Worm (Caenorhabditis elegans) whole organism, young adult: ENCODE data around the gene T23B12.11.
A peak's percentile ranks its signal among the peaks of the same experiment; 100 is the strongest.

ENCODE experiments used
- B0035.1 ChIP-seq: sonication (generic microtip); optimal IDR thresholded peaks from 2 replicates; lab custom pipeline; 2016; ENCODE audit warnings: missing genetic modification characterization, mild to moderate bottlenecking, missing compliant biosample characterization, missing genotype, missing genetic modification reagents
- B0336.3 ChIP-seq: fragments of 200-800 bp; sonication (Bioruptor generic); IDR thresholded peaks from 2 replicates; pipeline ENCODE4 v1.3.6; 2022; ENCODE audit warnings: missing genetic modification characterization, missing compliant biosample characterization
- D2030.7 ChIP-seq: fragments of 200-800 bp; sonication (Bioruptor generic); IDR thresholded peaks from 2 replicates; pipeline ENCODE4 v1.3.6; 2022; ENCODE audit warnings: missing genetic modification reagents, missing genetic modification characterization, missing compliant biosample characterization
- F10E7.11 ChIP-seq: sonication (generic microtip); optimal IDR thresholded peaks from 2 replicates; lab custom pipeline; 2017; ENCODE audit warnings: mild to moderate bottlenecking, missing genetic modification characterization, moderate library complexity, missing compliant biosample characterization
- F39B2.1 ChIP-seq: fragments of 200-800 bp; sonication (Bioruptor generic); IDR thresholded peaks from 2 replicates; pipeline ENCODE4 v1.3.6; 2022; ENCODE audit warnings: missing genetic modification reagents, missing genetic modification characterization, missing compliant biosample characterization
- F52B5.7 ChIP-seq: sonication (generic microtip); optimal IDR thresholded peaks from 2 replicates; lab custom pipeline; 2016; ENCODE audit warnings: mild to moderate bottlenecking, missing genetic modification characterization, missing compliant biosample characterization
- T07F8.4 ChIP-seq: sonication (generic microtip); optimal IDR thresholded peaks from 2 replicates; lab custom pipeline; 2016; ENCODE audit warnings: mild to moderate bottlenecking, missing genetic modification characterization, moderate library complexity, missing compliant biosample characterization
- T26A5.8 ChIP-seq: sonication (generic microtip); optimal IDR thresholded peaks from 2 replicates; lab custom pipeline; 2016; ENCODE audit warnings: missing genetic modification characterization, missing compliant biosample characterization
- Y79H2A.3 ChIP-seq: fragments of 200-800 bp; sonication (Bioruptor generic); conservative IDR thresholded peaks from 2 replicates; pipeline ENCODE4 v1.3.6; 2022; ENCODE audit warnings: missing genetic modification reagents, missing genetic modification characterization, missing compliant biosample characterization
- ZK185.1 ChIP-seq: sonication (generic microtip); optimal IDR thresholded peaks from 2 replicates; lab custom pipeline; 2016; ENCODE audit warnings: mild to moderate bottlenecking, missing genetic modification characterization, missing compliant biosample characterization; ENCODE audit not compliant: poor library complexity, severe bottlenecking
- akir-1 ChIP-seq: fragments of 200-800 bp; sonication (Bioruptor generic); optimal IDR thresholded peaks from 2 replicates; lab custom pipeline; 2018; ENCODE audit warnings: mild to moderate bottlenecking, missing genetic modification characterization, moderate library complexity, missing compliant biosample characterization
- ama-1 ChIP-seq, 3 experiments: fragments of 150-350 bp in 1 of 3; sonication (generic microtip) in 2 of 3; optimal IDR thresholded peaks; 2 replicates each; lab custom pipeline; 2014 to 2018; ENCODE audit warnings: missing biosample characterization in 2 of 3, missing genetic modification characterization in 2 of 3, missing genetic modification reagents in 2 of 3
- atf-7 ChIP-seq: sonication (generic microtip); optimal IDR thresholded peaks from 2 replicates; lab custom pipeline; 2017; ENCODE audit warnings: mild to moderate bottlenecking, missing genetic modification characterization, missing compliant biosample characterization
- attf-3 ChIP-seq: fragments of 200-800 bp; sonication (Bioruptor generic); conservative IDR thresholded peaks from 2 replicates; pipeline ENCODE4 v1.3.6; 2022; ENCODE audit warnings: missing genetic modification reagents, missing genetic modification characterization, missing compliant biosample characterization
- attf-5 ChIP-seq: fragments of 200-800 bp; sonication (Bioruptor generic); optimal IDR thresholded peaks from 2 replicates; lab custom pipeline; 2018; ENCODE audit warnings: mild to moderate bottlenecking, missing genetic modification characterization, missing compliant biosample characterization
- cebp-1 ChIP-seq, 2 experiments: fragments of 200-800 bp in 1 of 2; sonication (Bioruptor generic) in 1 of 2; sonication (generic microtip) in 1 of 2; IDR thresholded peaks in 1 of 2; optimal IDR thresholded peaks in 1 of 2; 2 replicates each; pipeline versions ENCODE4 v1.3.6 to Lab custom; 2017 to 2022; ENCODE audit warnings: missing compliant biosample characterization in 2 of 2, missing genetic modification characterization in 2 of 2, mild to moderate bottlenecking in 1 of 2, missing genetic modification reagents in 1 of 2, moderate library complexity in 1 of 2
- cebp-2 ChIP-seq: fragments of 200-800 bp; sonication (Bioruptor generic); IDR thresholded peaks from 2 replicates; pipeline ENCODE4 v1.3.6; 2022; ENCODE audit warnings: missing genetic modification characterization, missing compliant biosample characterization
- dox-1 ChIP-seq: fragments of 200-800 bp; sonication (Bioruptor generic); IDR thresholded peaks from 2 replicates; pipeline ENCODE4 v1.3.6; 2022; ENCODE audit warnings: missing genetic modification reagents, missing genetic modification characterization, missing compliant biosample characterization
- dpl-1 ChIP-seq: fragments of 150-350 bp; optimal IDR thresholded peaks from 2 replicates; lab custom pipeline; 2014; ENCODE audit warnings: missing biosample characterization, missing genetic modification reagents, missing genetic modification characterization
- efl-1 ChIP-seq: fragments of 150-350 bp; optimal IDR thresholded peaks from 2 replicates; lab custom pipeline; 2014; ENCODE audit warnings: missing biosample characterization, missing genetic modification reagents, missing genetic modification characterization
- egl-18 ChIP-seq: fragments of 200-800 bp; sonication (Bioruptor generic); IDR thresholded peaks from 2 replicates; pipeline ENCODE4 v1.3.6; 2022; ENCODE audit warnings: missing genetic modification reagents, missing genetic modification characterization, missing compliant biosample characterization
- egrh-3 ChIP-seq: fragments of 200-800 bp; sonication (Bioruptor generic); IDR thresholded peaks from 2 replicates; pipeline ENCODE4 v1.3.6; 2022; ENCODE audit warnings: missing genetic modification reagents, missing genetic modification characterization, missing compliant biosample characterization
- fkh-3 ChIP-seq: sonication (generic microtip); optimal IDR thresholded peaks from 2 replicates; lab custom pipeline; 2016; ENCODE audit warnings: mild to moderate bottlenecking, missing genetic modification characterization, missing compliant biosample characterization
- hlh-12 ChIP-seq: sonication (generic microtip); optimal IDR thresholded peaks from 2 replicates; lab custom pipeline; 2016; ENCODE audit warnings: missing genetic modification characterization, missing compliant biosample characterization
- hmg-1.2 ChIP-seq: fragments of 200-800 bp; sonication (Bioruptor generic); IDR thresholded peaks from 2 replicates; pipeline ENCODE4 v1.3.6; 2022; ENCODE audit warnings: missing genetic modification reagents, missing genetic modification characterization, missing compliant biosample characterization
- hrde-1 ChIP-seq: sonication (generic microtip); optimal IDR thresholded peaks from 2 replicates; lab custom pipeline; 2016; ENCODE audit warnings: missing genetic modification characterization, mild to moderate bottlenecking, missing compliant biosample characterization, moderate library complexity, missing genotype, missing genetic modification reagents, borderline replicate concordance
- lin-26 ChIP-seq: fragments of 200-800 bp; sonication (Bioruptor generic); IDR thresholded peaks from 2 replicates; pipeline ENCODE4 v1.3.6; 2022; ENCODE audit warnings: missing genetic modification reagents, missing genetic modification characterization, missing compliant biosample characterization
- lin-40 ChIP-seq: sonication (generic microtip); optimal IDR thresholded peaks from 2 replicates; lab custom pipeline; 2016; ENCODE audit warnings: missing genetic modification characterization, mild to moderate bottlenecking, missing compliant biosample characterization, missing genotype, missing genetic modification reagents
- lir-1 ChIP-seq: fragments of 200-800 bp; sonication (Bioruptor generic); conservative IDR thresholded peaks from 2 replicates; pipeline ENCODE4 v1.3.6; 2022; ENCODE audit warnings: missing genetic modification reagents, missing genetic modification characterization, missing compliant biosample characterization
- lsy-27 ChIP-seq: sonication (generic microtip); optimal IDR thresholded peaks from 2 replicates; lab custom pipeline; 2017; ENCODE audit warnings: missing genetic modification characterization, mild to moderate bottlenecking, missing compliant biosample characterization, antibody characterized with exemption, missing genotype, borderline replicate concordance; ENCODE audit not compliant: insufficient read depth
- mcd-1 ChIP-seq: fragments of 200-800 bp; sonication (Bioruptor generic); IDR thresholded peaks from 2 replicates; pipeline ENCODE4 v1.3.6; 2022; ENCODE audit warnings: missing genetic modification reagents, missing genetic modification characterization, missing compliant biosample characterization
- nhr-120 ChIP-seq: fragments of 200-800 bp; sonication (Bioruptor generic); IDR thresholded peaks from 2 replicates; pipeline ENCODE4 v1.3.6; 2022; ENCODE audit warnings: missing genetic modification characterization, missing compliant biosample characterization
- nhr-179 ChIP-seq: sonication (generic microtip); optimal IDR thresholded peaks from 2 replicates; lab custom pipeline; 2016; ENCODE audit warnings: mild to moderate bottlenecking, missing genetic modification characterization, missing compliant biosample characterization
- nhr-90 ChIP-seq: sonication (generic microtip); optimal IDR thresholded peaks from 2 replicates; lab custom pipeline; 2016; ENCODE audit warnings: missing genotype, mild to moderate bottlenecking, missing genetic modification characterization, missing compliant biosample characterization
- pbrm-1 ChIP-seq: fragments of 200-800 bp; sonication (Bioruptor generic); IDR thresholded peaks from 2 replicates; pipeline ENCODE4 v1.3.6; 2022; ENCODE audit warnings: missing genetic modification reagents, missing genetic modification characterization, missing compliant biosample characterization
- rcor-1 ChIP-seq: fragments of 200-800 bp; sonication (Bioruptor generic); IDR thresholded peaks from 2 replicates; pipeline ENCODE4 v1.3.6; 2022; ENCODE audit warnings: missing genetic modification reagents, missing genetic modification characterization, missing compliant biosample characterization
- snpc-1.1 ChIP-seq: sonication (generic microtip); optimal IDR thresholded peaks from 2 replicates; lab custom pipeline; 2017; ENCODE audit warnings: missing genetic modification characterization, mild to moderate bottlenecking, missing compliant biosample characterization, antibody characterized with exemption, moderate library complexity, missing genotype, missing genetic modification reagents; ENCODE audit not compliant: insufficient read depth
- snpc-3.4 ChIP-seq: sonication (generic microtip); optimal IDR thresholded peaks from 2 replicates; lab custom pipeline; 2017; ENCODE audit warnings: missing genetic modification characterization, mild to moderate bottlenecking, missing compliant biosample characterization, antibody characterized with exemption, moderate library complexity, missing genotype, missing genetic modification reagents
- somi-1 ChIP-seq: fragments of 200-800 bp; sonication (Bioruptor generic); optimal IDR thresholded peaks from 2 replicates; lab custom pipeline; 2018; ENCODE audit warnings: mild to moderate bottlenecking, missing genetic modification characterization, missing compliant biosample characterization
- tbp1 ChIP-seq: fragments of 200-800 bp; sonication (Bioruptor generic); optimal IDR thresholded peaks from 2 replicates; lab custom pipeline; 2018; ENCODE audit warnings: mild to moderate bottlenecking, missing genetic modification characterization, missing compliant biosample characterization
- tbx-9 ChIP-seq: sonication (generic microtip); optimal IDR thresholded peaks from 2 replicates; lab custom pipeline; 2016; ENCODE audit warnings: borderline replicate concordance, missing genetic modification characterization, inconsistent platforms, missing compliant biosample characterization
- unc-62 ChIP-seq: fragments of 150-350 bp; optimal IDR thresholded peaks from 2 replicates; lab custom pipeline; 2014; ENCODE audit warnings: missing biosample characterization, missing genetic modification reagents, missing genetic modification characterization
- xnd-1 ChIP-seq: sonication (generic microtip); optimal IDR thresholded peaks from 2 replicates; lab custom pipeline; 2016; ENCODE audit warnings: missing genotype, missing genetic modification reagents, missing genetic modification characterization, missing compliant biosample characterization
- zfh-2 ChIP-seq: fragments of 200-800 bp; sonication (Bioruptor generic); conservative IDR thresholded peaks from 2 replicates; pipeline ENCODE4 v1.3.6; 2022; ENCODE audit warnings: missing genetic modification reagents, missing genetic modification characterization, missing compliant biosample characterization
- zim-3 ChIP-seq: sonication (generic microtip); optimal IDR thresholded peaks from 2 replicates; lab custom pipeline; 2017; ENCODE audit warnings: mild to moderate bottlenecking, missing genetic modification characterization, moderate library complexity, missing compliant biosample characterization
- ztf-26 ChIP-seq: sonication (generic microtip); optimal IDR thresholded peaks from 2 replicates; lab custom pipeline; 2017; ENCODE audit warnings: missing genetic modification characterization, missing compliant biosample characterization
- ztf-3 ChIP-seq: fragments of 200-800 bp; sonication (Bioruptor generic); optimal IDR thresholded peaks from 2 replicates; lab custom pipeline; 2018; ENCODE audit warnings: mild to moderate bottlenecking, missing genetic modification characterization, missing compliant biosample characterization

The T23B12.11 gene

ce11 chrV:8500348-8500747 lies 45.2 kb downstream of the T23B12.11 start (continued):
- TF ChIP-seq pbrm-1 (GFP tag; lab: Robert Waterston, UW), result peak; percentile 98
- peak; percentile 100 for TF ChIP-seq F52B5.7 (tag; lab: Kevin White, UChicago)
- peak; percentile 93 for TF ChIP-seq mcd-1 (GFP tag; lab: Robert Waterston, UW)
- peak; percentile 100 for TF ChIP-seq fkh-3 (tag; lab: Kevin White, UChicago)
- TF ChIP-seq tbp1 (GFP tag; lab: Kevin White, UChicago), result peak; percentile 100
- peak; percentile 93 for TF ChIP-seq D2030.7
- peak; percentile 99 for TF ChIP-seq B0336.3 (GFP tag; lab: Robert Waterston, UW)
- peak; percentile 99 for TF ChIP-seq nhr-90
- TF ChIP-seq F39B2.1 (GFP tag; lab: Robert Waterston, UW), result peak; percentile 97
- peak; percentile 97 for TF ChIP-seq egl-18 (GFP tag; lab: Robert Waterston, UW)
- peak; percentile 90 for TF ChIP-seq lir-1 (GFP tag; lab: Robert Waterston, UW)
- TF ChIP-seq F10E7.11 (tag; lab: Kevin White, UChicago), result peak; percentile 100
- peak; percentile 100 for TF ChIP-seq zim-3
- TF ChIP-seq lin-40, result peak; percentile 95
- peak; percentile 28 for TF ChIP-seq unc-62
- peak; percentile 99 for TF ChIP-seq somi-1 (GFP tag; lab: Kevin White, UChicago)
- TF ChIP-seq ama-1 (optimal IDR thresholded peaks at IDR 0.05; lab: Kevin White, UChicago), result peak; percentile 59
- peak; percentile 96 to 97 for TF ChIP-seq ama-1 (GFP tag; optimal IDR thresholded peaks at IDR 0.05; lab: Kevin White, UChicago)
- TF ChIP-seq T26A5.8 (tag; lab: Kevin White, UChicago), result peak; percentile 100
- TF ChIP-seq xnd-1, result peak; percentile 79
- TF ChIP-seq snpc-1.1 (tag; lab: Kevin White, UChicago), result peak; percentile 100
- peak; percentile 50 for TF ChIP-seq dpl-1 (GFP tag; lab: Kevin White, UChicago)
- TF ChIP-seq egrh-3, result peak; percentile 69
- TF ChIP-seq cebp-1 (GFP tag; IDR thresholded peaks at IDR 0.05; lab: Robert Waterston, UW), result peak; percentile 88
- peak; percentile 97 for TF ChIP-seq cebp-1 (tag; optimal IDR thresholded peaks at IDR 0.05; lab: Kevin White, UChicago)
- peak; percentile 90 for TF ChIP-seq nhr-179
- peak; percentile 62 for TF ChIP-seq lsy-27 (tag; lab: Kevin White, UChicago)
- peak; percentile 96 for TF ChIP-seq T07F8.4 (tag; lab: Kevin White, UChicago)
- peak; percentile 64 for TF ChIP-seq efl-1 (GFP tag; lab: Kevin White, UChicago)
- TF ChIP-seq Y79H2A.3 (GFP tag; lab: Robert Waterston, UW), result peak; percentile 98
- TF ChIP-seq atf-7 (tag; lab: Kevin White, UChicago), result peak; percentile 98
- TF ChIP-seq hrde-1 (tag; lab: Kevin White, UChicago), result peak; percentile 98
- TF ChIP-seq hmg-1.2 (GFP tag; lab: Robert Waterston, UW), result peak; percentile 99
- peak; percentile 100 for TF ChIP-seq cebp-2 (GFP tag; lab: Robert Waterston, UW)
- peak; percentile 100 for TF ChIP-seq lin-26
- peak; percentile 98 for TF ChIP-seq attf-5 (GFP tag; lab: Kevin White, UChicago)
- TF ChIP-seq ztf-3 (GFP tag; lab: Kevin White, UChicago), result peak; percentile 90
- peak; percentile 100 for TF ChIP-seq nhr-120
- peak; percentile 99 for TF ChIP-seq snpc-3.4 (tag; lab: Kevin White, UChicago)
- peak; percentile 98 for TF ChIP-seq rcor-1 (GFP tag; lab: Robert Waterston, UW)
- TF ChIP-seq akir-1 (GFP tag; lab: Kevin White, UChicago), result peak; percentile 95
- peak; percentile 100 for TF ChIP-seq tbx-9
- TF ChIP-seq B0035.1, result peak; percentile 96
- peak; percentile 99 for TF ChIP-seq dox-1
- peak; percentile 95 for TF ChIP-seq ztf-26 (tag; lab: Kevin White, UChicago)
- peak; percentile 94 for TF ChIP-seq hlh-12 (tag; lab: Kevin White, UChicago)
- TF ChIP-seq attf-3, result peak; percentile 80
- TF ChIP-seq ZK185.1 (tag; lab: Kevin White, UChicago), result peak; percentile 97
- TF ChIP-seq zfh-2 (GFP tag; lab: Robert Waterston, UW), result no peak
